Worm (Caenorhabditis elegans) whole organism, L2 larva: Measurements from ENCODE around the gene frm-7.

ENCODE experiments used
- C34F6.9 ChIP-seq: fragments of 150-350 bp; optimal IDR thresholded peaks from 2 replicates; lab custom pipeline; 2014; ENCODE audit warnings: missing biosample characterization, missing genetic modification characterization
- ZK546.5 ChIP-seq: sonication (generic microtip); optimal IDR thresholded peaks from 2 replicates; lab custom pipeline; 2017; ENCODE audit warnings: missing biosample characterization, missing genetic modification characterization
- alr-1 ChIP-seq: fragments of 150-350 bp; optimal IDR thresholded peaks from 2 replicates; lab custom pipeline; 2014; ENCODE audit warnings: missing biosample characterization, missing genetic modification characterization
- ama-1 ChIP-seq: fragments of 150-350 bp; optimal IDR thresholded peaks from 2 replicates; lab custom pipeline; 2018; ENCODE audit warnings: inconsistent platforms
- blmp-1 ChIP-seq: sonication (generic microtip); optimal IDR thresholded peaks from 2 replicates; lab custom pipeline; 2017; ENCODE audit warnings: missing genetic modification characterization, mild to moderate bottlenecking, missing compliant biosample characterization, antibody characterized with exemption, moderate library complexity; ENCODE audit not compliant: insufficient read depth
- crh-2 ChIP-seq: sonication (generic microtip); optimal IDR thresholded peaks from 2 replicates; lab custom pipeline; 2017; ENCODE audit warnings: missing biosample characterization, missing genetic modification characterization
- dmd-4 ChIP-seq: sonication (generic microtip); optimal IDR thresholded peaks from 2 replicates; lab custom pipeline; 2017; ENCODE audit warnings: missing biosample characterization, missing genetic modification characterization
- egl-27 ChIP-seq: sonication (generic microtip); optimal IDR thresholded peaks from 3 replicates; lab custom pipeline; 2017; ENCODE audit warnings: missing biosample characterization, missing genetic modification reagents, missing genetic modification characterization
- elt-1 ChIP-seq: fragments of 150-350 bp; optimal IDR thresholded peaks from 2 replicates; lab custom pipeline; 2014; ENCODE audit warnings: missing biosample characterization, missing genetic modification characterization
- fos-1 ChIP-seq: fragments of 150-350 bp; optimal IDR thresholded peaks from 2 replicates; lab custom pipeline; 2014; ENCODE audit warnings: missing biosample characterization, missing genetic modification characterization
- gmeb-1 ChIP-seq: fragments of 150-350 bp; optimal IDR thresholded peaks from 2 replicates; lab custom pipeline; 2014; ENCODE audit warnings: missing biosample characterization, missing genetic modification characterization
- lin-11 ChIP-seq: fragments of 150-350 bp; sonication (generic microtip); optimal IDR thresholded peaks from 2 replicates; lab custom pipeline; 2014; ENCODE audit warnings: missing biosample characterization, missing genetic modification characterization, inconsistent platforms, mixed read lengths
- lin-13 ChIP-seq: fragments of 150-350 bp; optimal IDR thresholded peaks from 2 replicates; lab custom pipeline; 2014; ENCODE audit warnings: missing biosample characterization, missing genetic modification reagents, missing genetic modification characterization
- lsy-2 ChIP-seq, 2 experiments: fragments of 150-350 bp in 1 of 2; sonication (generic microtip) in 1 of 2; optimal IDR thresholded peaks; 2 replicates each; lab custom pipeline; 2014 to 2017; ENCODE audit warnings: missing biosample characterization in 2 of 2, missing genetic modification characterization in 2 of 2
- mab-5 ChIP-seq: fragments of 150-350 bp; optimal IDR thresholded peaks from 2 replicates; lab custom pipeline; 2014; ENCODE audit warnings: missing biosample characterization, missing genetic modification characterization
- mdl-1 ChIP-seq, 2 experiments: fragments of 150-350 bp in 1 of 2; sonication (generic microtip) in 1 of 2; optimal IDR thresholded peaks; 2 replicates each; lab custom pipeline; 2017; ENCODE audit warnings: missing biosample characterization in 2 of 2, missing genetic modification characterization in 2 of 2
- nhr-11 ChIP-seq: fragments of 150-350 bp; optimal IDR thresholded peaks from 2 replicates; lab custom pipeline; 2014; ENCODE audit warnings: missing biosample characterization, missing genetic modification characterization
- nhr-129 ChIP-seq: fragments of 150-350 bp; optimal IDR thresholded peaks from 2 replicates; lab custom pipeline; 2014; ENCODE audit warnings: missing biosample characterization, missing genetic modification characterization
- nhr-21 ChIP-seq: fragments of 150-350 bp; optimal IDR thresholded peaks from 2 replicates; lab custom pipeline; 2014; ENCODE audit warnings: missing biosample characterization, missing genetic modification characterization
- nhr-237 ChIP-seq: fragments of 150-350 bp; optimal IDR thresholded peaks from 2 replicates; lab custom pipeline; 2014; ENCODE audit warnings: missing biosample characterization, missing genetic modification characterization
- nhr-25 ChIP-seq: fragments of 150-350 bp; sonication (generic microtip); optimal IDR thresholded peaks from 3 replicates; lab custom pipeline; 2014; ENCODE audit warnings: missing biosample characterization, missing genetic modification characterization
- nhr-6 ChIP-seq: fragments of 150-350 bp; optimal IDR thresholded peaks from 2 replicates; lab custom pipeline; 2014; ENCODE audit warnings: missing biosample characterization, missing genetic modification characterization
- peb-1 ChIP-seq: fragments of 150-350 bp; optimal IDR thresholded peaks from 2 replicates; lab custom pipeline; 2014; ENCODE audit warnings: missing biosample characterization, missing genetic modification characterization
- sem-4 ChIP-seq: fragments of 150-350 bp; optimal IDR thresholded peaks from 2 replicates; lab custom pipeline; 2014; ENCODE audit warnings: missing biosample characterization, missing genetic modification reagents, missing genetic modification characterization
- sma-3 ChIP-seq: sonication (generic microtip); optimal IDR thresholded peaks from 2 replicates; lab custom pipeline; 2016; ENCODE audit warnings: missing genetic modification reagents, missing genetic modification characterization, missing compliant biosample characterization
- unc-39 ChIP-seq: fragments of 150-350 bp; optimal IDR thresholded peaks from 2 replicates; lab custom pipeline; 2014; ENCODE audit warnings: missing biosample characterization, missing genetic modification characterization
- zag-1 ChIP-seq: fragments of 150-350 bp; optimal IDR thresholded peaks from 2 replicates; lab custom pipeline; 2014; ENCODE audit warnings: missing biosample characterization, missing genetic modification characterization

The frm-7 gene

DNA sequence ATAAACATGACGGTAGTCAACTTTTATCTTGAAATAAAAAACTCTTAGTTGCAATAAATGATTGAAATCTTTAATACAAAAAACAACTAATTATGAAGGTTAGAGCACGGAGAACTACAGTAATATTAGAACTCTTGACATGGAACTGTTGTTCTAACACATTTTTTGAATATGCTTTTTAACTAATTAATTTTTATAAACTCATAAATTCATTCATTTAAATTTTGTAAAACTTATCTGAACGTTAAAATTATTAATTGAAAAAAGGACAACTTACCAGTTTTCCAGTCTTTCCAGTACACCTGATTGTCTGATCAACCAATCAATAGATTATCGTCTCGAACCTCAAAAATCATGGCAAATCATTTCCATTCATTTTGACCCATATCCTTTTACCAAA, 50.2 kb downstream of the frm-7 start, which contains the start of gene sqt-3:
Gene sqt-3, plus strand, starts transcription at position 301 of the 400 bp plus-strand sequence.
- TF ChIP-seq zag-1 (tag; lab: Kevin White, UChicago) (no peak), nhr-237 (tag; lab: Kevin White, UChicago) (no peak), nhr-129 (tag; lab: Kevin White, UChicago) (no peak), dmd-4 (no peak), lin-13 (GFP tag; lab: Kevin White, UChicago) (no peak), egl-27 (tag; lab: Kevin White, UChicago) (no peak), crh-2 (tag; lab: Kevin White, UChicago) (no peak), nhr-25 (tag; lab: Kevin White, UChicago) (no peak), gmeb-1 (tag; lab: Kevin White, UChicago) (no peak), alr-1 (no peak), mab-5 (tag; lab: Kevin White, UChicago) (no peak), lsy-2 (tag; optimal IDR thresholded peaks at IDR 0.05; lab: Kevin White, UChicago) (no peak)

DNA sequence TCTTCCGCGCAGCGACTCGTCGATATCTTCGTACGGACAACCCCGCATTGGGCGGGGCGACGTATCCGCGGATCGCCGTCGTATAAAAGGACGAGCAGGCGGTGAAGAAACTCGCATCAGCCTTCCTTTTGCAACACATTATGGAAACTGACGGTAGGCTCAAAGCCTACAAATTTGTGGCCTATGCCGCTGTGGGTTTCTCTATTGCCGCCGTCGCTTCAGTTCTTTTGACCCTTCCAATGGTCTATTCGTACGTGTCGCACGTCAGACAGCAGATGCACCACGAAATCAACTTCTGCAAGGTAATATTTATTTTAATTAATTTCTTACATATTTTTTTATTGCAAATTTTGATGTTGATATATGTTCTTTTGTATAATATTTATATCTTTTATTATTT, 50.6 kb downstream of the frm-7 start:
- TF ChIP-seq nhr-6 (tag; lab: Kevin White, UChicago), result no peak
- peak; percentile 51 for TF ChIP-seq ama-1 (lab: Kevin White, UChicago)

DNA sequence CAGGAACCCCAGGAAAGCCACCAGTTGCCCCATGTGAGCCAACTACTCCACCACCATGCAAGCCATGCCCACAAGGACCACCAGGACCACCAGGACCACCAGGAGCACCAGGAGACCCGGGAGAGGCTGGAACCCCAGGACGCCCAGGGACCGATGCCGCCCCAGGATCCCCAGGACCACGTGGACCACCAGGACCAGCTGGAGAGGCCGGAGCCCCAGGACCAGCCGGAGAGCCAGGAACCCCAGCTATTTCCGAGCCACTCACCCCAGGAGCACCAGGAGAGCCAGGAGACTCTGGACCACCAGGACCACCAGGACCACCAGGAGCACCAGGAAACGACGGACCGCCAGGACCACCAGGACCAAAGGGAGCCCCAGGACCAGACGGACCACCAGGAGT, 51.2 kb downstream of the frm-7 start:
- TF ChIP-seq sma-3 (GFP tag; lab: Kevin White, UChicago), result no peak
- TF ChIP-seq C34F6.9 (tag; lab: Kevin White, UChicago), result no peak
- no peak for TF ChIP-seq mab-5 (tag; lab: Kevin White, UChicago)
- no peak for TF ChIP-seq mdl-1 (tag; optimal IDR thresholded peaks at IDR 0.05; lab: Kevin White, UChicago)
- TF ChIP-seq lin-11 (tag; lab: Kevin White, UChicago), result no peak
- TF ChIP-seq ama-1 (lab: Kevin White, UChicago), result no peak
- no peak for TF ChIP-seq egl-27 (tag; lab: Kevin White, UChicago)
- no peak for TF ChIP-seq ZK546.5 (tag; lab: Kevin White, UChicago)
- TF ChIP-seq unc-39 (tag; lab: Kevin White, UChicago), result no peak
- TF ChIP-seq nhr-11, result no peak

- TF ChIP-seq ama-1 (lab: Kevin White, UChicago) (peak; percentile 84), sem-4 (tag; lab: Kevin White, UChicago) (peak; percentile 53), blmp-1 (tag; lab: Kevin White, UChicago) (peak; percentile 11), peb-1 (tag; lab: Kevin White, UChicago) (no peak), lin-13 (GFP tag; lab: Kevin White, UChicago) (no peak), sma-3 (GFP tag; lab: Kevin White, UChicago) (no peak), elt-1 (tag; lab: Kevin White, UChicago) (no peak), mdl-1 (tag; optimal IDR thresholded peaks at IDR 0.05; lab: Kevin White, UChicago) (no peak), nhr-21 (tag; lab: Kevin White, UChicago) (peak; percentile 52), fos-1 (tag; lab: Kevin White, UChicago) (no peak), lsy-2 (tag; optimal IDR thresholded peaks at IDR 0.05; lab: Kevin White, UChicago) (peak in 1 of 2 experiments; percentile 43)
Measured at ce11 chrV:12354193-12354830, 52.0 kb downstream of the frm-7 start.
